Worm (Caenorhabditis elegans) whole organism, L4 larva: ENCODE results near the gene mab-21.
A peak's percentile ranks its signal among the peaks of the same experiment; 100 is the strongest.

Source experiments
- F10B5.3 ChIP-seq: sonication (generic microtip); optimal IDR thresholded peaks from 2 replicates; lab custom pipeline; 2016; ENCODE audit warnings: mild to moderate bottlenecking, missing genetic modification characterization, missing compliant biosample characterization
- F44E2.7 ChIP-seq: fragments of 200-800 bp; sonication (Bioruptor generic); IDR thresholded peaks from 2 replicates; pipeline ENCODE4 v2.1.2; 2022; ENCODE audit warnings: missing genetic modification characterization, missing compliant biosample characterization
- F49E8.2 ChIP-seq: sonication (generic microtip); optimal IDR thresholded peaks from 2 replicates; lab custom pipeline; 2016; ENCODE audit warnings: missing compliant biosample characterization, mild to moderate bottlenecking, missing genetic modification characterization, borderline replicate concordance
- R02D3.7 ChIP-seq: fragments of 150-350 bp; sonication (generic microtip); optimal IDR thresholded peaks from 3 replicates; lab custom pipeline; 2014; ENCODE audit warnings: missing biosample characterization, missing genetic modification characterization
- T20F7.1 ChIP-seq: fragments of 200-800 bp; sonication (Bioruptor generic); optimal IDR thresholded peaks from 2 replicates; lab custom pipeline; 2018; ENCODE audit warnings: mild to moderate bottlenecking, missing genetic modification characterization, missing compliant biosample characterization
- Y48G9A.11 ChIP-seq: fragments of 200-800 bp; sonication (Bioruptor generic); IDR thresholded peaks from 2 replicates; pipeline ENCODE4 v1.3.6; 2022; ENCODE audit warnings: missing genetic modification reagents, missing genetic modification characterization, missing compliant biosample characterization
- Y75B8A.6 ChIP-seq: fragments of 200-800 bp; sonication (Bioruptor generic); IDR thresholded peaks from 2 replicates; pipeline ENCODE4 v1.3.6; 2022; ENCODE audit warnings: missing genetic modification reagents, missing genetic modification characterization, missing compliant biosample characterization
- ZK337.2 ChIP-seq: fragments of 200-800 bp; sonication (Bioruptor generic); IDR thresholded peaks from 2 replicates; pipeline ENCODE4 v1.3.6; 2022; ENCODE audit warnings: missing genetic modification reagents, missing genetic modification characterization, missing compliant biosample characterization
- aha-1 ChIP-seq: fragments of 150-350 bp; peaks from one replicate; lab custom pipeline; 2014; ENCODE audit warnings: missing biosample characterization, missing genetic modification characterization
- ama-1 ChIP-seq: fragments of 150-350 bp; optimal IDR thresholded peaks from 2 replicates; lab custom pipeline; 2014; ENCODE audit warnings: inconsistent platforms, mixed read lengths
- arid-1 ChIP-seq: fragments of 200-800 bp; sonication (Bioruptor generic); conservative IDR thresholded peaks from 2 replicates; pipeline ENCODE4 v1.3.6; 2022; ENCODE audit warnings: missing genetic modification reagents, missing genetic modification characterization, missing compliant biosample characterization
- attf-4 ChIP-seq: sonication (generic microtip); optimal IDR thresholded peaks from 3 replicates; lab custom pipeline; 2017; ENCODE audit warnings: missing biosample characterization, missing genetic modification characterization
- ceh-20 ChIP-seq: fragments of 200-800 bp; sonication (Bioruptor generic); IDR thresholded peaks from 2 replicates; pipeline ENCODE4 v1.3.6; 2022; ENCODE audit warnings: missing genetic modification reagents, missing genetic modification characterization, missing compliant biosample characterization
- ceh-28 ChIP-seq: fragments of 150-350 bp; optimal IDR thresholded peaks from 2 replicates; lab custom pipeline; 2014; ENCODE audit warnings: missing biosample characterization, missing genetic modification reagents, missing genetic modification characterization
- ceh-44 ChIP-seq: fragments of 200-800 bp; sonication (Bioruptor generic); IDR thresholded peaks from 2 replicates; pipeline ENCODE4 v1.3.6; 2022; ENCODE audit warnings: missing genetic modification reagents, missing genetic modification characterization, missing compliant biosample characterization
- ces-1 ChIP-seq: fragments of 150-350 bp; sonication (generic microtip); optimal IDR thresholded peaks from 4 replicates; lab custom pipeline; 2014; ENCODE audit warnings: missing biosample characterization, missing genetic modification reagents, missing genetic modification characterization
- ctbp-1 ChIP-seq: fragments of 200-800 bp; sonication (Bioruptor generic); IDR thresholded peaks from 2 replicates; pipeline ENCODE4 v1.3.6; 2022; ENCODE audit warnings: missing genetic modification reagents, missing genetic modification characterization, missing compliant biosample characterization
- dmd-6 ChIP-seq: fragments of 200-800 bp; sonication (Bioruptor generic); IDR thresholded peaks from 2 replicates; pipeline ENCODE4 v1.3.6; 2022; ENCODE audit warnings: missing genetic modification reagents, missing genetic modification characterization, missing compliant biosample characterization
- dve-1 ChIP-seq: sonication (generic microtip); optimal IDR thresholded peaks from 2 replicates; lab custom pipeline; 2017; ENCODE audit warnings: antibody characterized with exemption, mild to moderate bottlenecking, missing genetic modification characterization, missing compliant biosample characterization; ENCODE audit not compliant: insufficient read depth
- egl-27 ChIP-seq: sonication (generic microtip); optimal IDR thresholded peaks from 3 replicates; lab custom pipeline; 2017; ENCODE audit warnings: missing biosample characterization, missing genetic modification reagents, missing genetic modification characterization
- fos-1 ChIP-seq: fragments of 150-350 bp; optimal IDR thresholded peaks from 2 replicates; lab custom pipeline; 2014; ENCODE audit warnings: missing biosample characterization, missing genetic modification characterization
- hif-1 ChIP-seq, 2 experiments: sonication (generic microtip); optimal IDR thresholded peaks; 2 replicates each; lab custom pipeline; 2016 to 2017; ENCODE audit warnings: missing compliant biosample characterization in 2 of 2, missing genetic modification characterization in 2 of 2, missing genetic modification reagents in 2 of 2, missing genotype in 2 of 2, mild to moderate bottlenecking in 1 of 2
- hlh-11 ChIP-seq: fragments of 200-800 bp; sonication (Bioruptor generic); optimal IDR thresholded peaks from 2 replicates; lab custom pipeline; 2018; ENCODE audit warnings: mild to moderate bottlenecking, missing genetic modification characterization, missing compliant biosample characterization
- lin-1 ChIP-seq: fragments of 200-800 bp; sonication (Bioruptor generic); IDR thresholded peaks from 2 replicates; pipeline ENCODE4 v1.3.6; 2022; ENCODE audit warnings: missing genetic modification reagents, missing genetic modification characterization, missing compliant biosample characterization
- lin-15B ChIP-seq: fragments of 150-350 bp; sonication (generic microtip); optimal IDR thresholded peaks from 3 replicates; lab custom pipeline; 2014; ENCODE audit warnings: missing biosample characterization, missing genetic modification characterization
- lin-38 ChIP-seq: fragments of 200-800 bp; sonication (Bioruptor generic); IDR thresholded peaks from 2 replicates; pipeline ENCODE4 v1.3.6; 2022; ENCODE audit warnings: missing genetic modification reagents, missing genetic modification characterization, missing compliant biosample characterization
- mdl-1 ChIP-seq, 2 experiments: fragments of 150-350 bp in 1 of 2; sonication (generic microtip) in 1 of 2; optimal IDR thresholded peaks; 2 replicates each; lab custom pipeline; 2014 to 2017; ENCODE audit warnings: missing biosample characterization in 2 of 2, missing genetic modification characterization in 2 of 2
- mep-1 ChIP-seq: fragments of 150-350 bp; sonication (generic microtip); optimal IDR thresholded peaks from 3 replicates; lab custom pipeline; 2014; ENCODE audit warnings: missing biosample characterization, missing genetic modification characterization
- mes-2 ChIP-seq: sonication (generic microtip); optimal IDR thresholded peaks from 2 replicates; lab custom pipeline; 2016; ENCODE audit warnings: missing genotype, mild to moderate bottlenecking, missing genetic modification characterization, missing compliant biosample characterization; ENCODE audit not compliant: poor library complexity, severe bottlenecking
- mxl-2 ChIP-seq: fragments of 200-800 bp; sonication (Bioruptor generic); conservative IDR thresholded peaks from 2 replicates; pipeline ENCODE4 v1.3.6; 2022; ENCODE audit warnings: missing genetic modification reagents, missing genetic modification characterization, missing compliant biosample characterization
- mxl-3 ChIP-seq: fragments of 200-800 bp; sonication (Bioruptor generic); optimal IDR thresholded peaks from 2 replicates; lab custom pipeline; 2018; ENCODE audit warnings: mild to moderate bottlenecking, missing genetic modification characterization, missing compliant biosample characterization
- nhr-10 ChIP-seq: fragments of 150-350 bp; optimal IDR thresholded peaks from 2 replicates; lab custom pipeline; 2014; ENCODE audit warnings: missing biosample characterization, missing genetic modification characterization
- nhr-102 ChIP-seq: sonication (generic microtip); optimal IDR thresholded peaks from 2 replicates; lab custom pipeline; 2016; ENCODE audit warnings: mild to moderate bottlenecking, missing genetic modification characterization, moderate library complexity, missing compliant biosample characterization
- nhr-11 ChIP-seq: fragments of 150-350 bp; optimal IDR thresholded peaks from 2 replicates; lab custom pipeline; 2014; ENCODE audit warnings: missing biosample characterization, missing genetic modification characterization
- nhr-25 ChIP-seq: sonication (generic microtip); optimal IDR thresholded peaks from 2 replicates; lab custom pipeline; 2017; ENCODE audit warnings: missing genetic modification characterization, mild to moderate bottlenecking, missing compliant biosample characterization, antibody characterized with exemption, moderate library complexity, borderline replicate concordance; ENCODE audit not compliant: insufficient read depth
- nhr-28 ChIP-seq: fragments of 150-350 bp; optimal IDR thresholded peaks from 2 replicates; lab custom pipeline; 2014; ENCODE audit warnings: missing biosample characterization, missing genetic modification characterization
- nhr-41 ChIP-seq: fragments of 200-800 bp; sonication (Bioruptor generic); IDR thresholded peaks from 2 replicates; pipeline ENCODE4 v1.3.6; 2022; ENCODE audit warnings: missing genetic modification reagents, missing genetic modification characterization, missing compliant biosample characterization
- nhr-42 ChIP-seq: fragments of 200-800 bp; sonication (Bioruptor generic); IDR thresholded peaks from 2 replicates; pipeline ENCODE4 v1.3.6; 2022; ENCODE audit warnings: missing genetic modification characterization, missing compliant biosample characterization
- nhr-6 ChIP-seq: fragments of 150-350 bp; optimal IDR thresholded peaks from 2 replicates; lab custom pipeline; 2014; ENCODE audit warnings: missing biosample characterization, missing genetic modification characterization
- nhr-76 ChIP-seq: fragments of 150-350 bp; optimal IDR thresholded peaks from 2 replicates; lab custom pipeline; 2014; ENCODE audit warnings: missing biosample characterization, missing genetic modification characterization
- pha-4 ChIP-seq, 2 experiments: fragments of 150-350 bp in 1 of 2; fragments of 200-800 bp in 1 of 2; sonication (Bioruptor generic) in 1 of 2; IDR thresholded peaks in 1 of 2; optimal IDR thresholded peaks in 1 of 2; 2 replicates each; pipeline versions ENCODE4 v1.3.6 to Lab custom; 2014 to 2022; ENCODE audit warnings: missing genetic modification characterization in 2 of 2, missing genetic modification reagents in 2 of 2, missing biosample characterization in 1 of 2, missing compliant biosample characterization in 1 of 2
- saeg-2 ChIP-seq: fragments of 200-800 bp; sonication (Bioruptor generic); IDR thresholded peaks from 2 replicates; pipeline ENCODE4 v1.3.6; 2022; ENCODE audit warnings: missing genetic modification reagents, missing genetic modification characterization, missing compliant biosample characterization
- skn-1 ChIP-seq: fragments of 150-350 bp; optimal IDR thresholded peaks from 2 replicates; lab custom pipeline; 2014; ENCODE audit warnings: missing biosample characterization, missing genetic modification characterization
- snpc-1.2 ChIP-seq: fragments of 200-800 bp; sonication (Bioruptor generic); IDR thresholded peaks from 2 replicates; pipeline ENCODE4 v1.3.6; 2022; ENCODE audit warnings: missing genetic modification reagents, missing genetic modification characterization, missing compliant biosample characterization
- spr-1 ChIP-seq: sonication (generic microtip); optimal IDR thresholded peaks from 2 replicates; lab custom pipeline; 2016; ENCODE audit warnings: mild to moderate bottlenecking, missing genetic modification characterization, missing compliant biosample characterization
- unc-130 ChIP-seq: sonication (generic microtip); optimal IDR thresholded peaks from 2 replicates; lab custom pipeline; 2016; ENCODE audit warnings: missing genetic modification reagents, missing genetic modification characterization, missing compliant biosample characterization
- unc-62 ChIP-seq, 3 experiments: fragments of 150-350 bp in 1 of 3; sonication (generic microtip); optimal IDR thresholded peaks in 2 of 3; peaks in 1 of 3; 1 replicate in 1 of 3; 2 replicates in 2 of 3; lab custom pipeline; 2014 to 2017; ENCODE audit warnings: missing biosample characterization in 3 of 3, missing genetic modification characterization in 3 of 3, missing genetic modification reagents in 3 of 3, missing genotype in 1 of 3
- vab-7 ChIP-seq: fragments of 200-800 bp; sonication (Bioruptor generic); IDR thresholded peaks from 2 replicates; pipeline ENCODE4 v1.3.6; 2022; ENCODE audit warnings: missing genetic modification reagents, missing genetic modification characterization, missing compliant biosample characterization
- zag-1 ChIP-seq: fragments of 150-350 bp; optimal IDR thresholded peaks from 2 replicates; lab custom pipeline; 2014; ENCODE audit warnings: missing biosample characterization, missing genetic modification characterization
- ztf-7 ChIP-seq: fragments of 150-350 bp; optimal IDR thresholded peaks from 2 replicates; lab custom pipeline; 2014; ENCODE audit warnings: missing biosample characterization, missing genetic modification characterization

The mab-21 gene

DNA sequence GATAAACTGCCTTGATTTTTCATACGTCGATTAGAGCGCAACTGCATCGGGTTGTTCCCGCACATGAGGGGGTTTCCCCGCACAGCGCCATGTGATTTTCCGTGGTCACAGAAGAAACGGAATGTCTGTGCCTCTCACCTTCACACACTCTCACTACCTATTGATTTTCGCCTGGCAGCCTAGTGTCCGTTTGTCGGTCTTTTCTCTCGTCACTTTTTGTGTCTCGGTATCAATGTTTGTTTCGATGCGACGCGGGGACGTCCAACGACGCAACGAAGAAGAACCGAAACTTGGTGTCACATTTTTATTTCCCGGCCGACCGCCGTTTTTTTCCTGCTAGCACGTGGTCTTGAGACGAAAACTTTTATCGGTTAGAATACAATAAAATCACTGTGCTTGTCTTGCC is 48.8 kb downstream of the mab-21 start (continued):
- no peak for TF ChIP-seq zag-1
- TF ChIP-seq unc-130, result no peak
- no peak for TF ChIP-seq F49E8.2
- peak; percentile 86 for TF ChIP-seq T20F7.1
- peak; percentile 90 for TF ChIP-seq lin-38 (GFP tag; lab: Robert Waterston, UW)
- peak; percentile 13 for TF ChIP-seq ama-1
- peak; percentile 100 for TF ChIP-seq mdl-1 (tag; optimal IDR thresholded peaks at IDR 0.05; lab: Kevin White, UChicago)
- no peak for TF ChIP-seq snpc-1.2 (GFP tag; lab: Robert Waterston, UW)
- TF ChIP-seq ceh-44 (GFP tag; lab: Robert Waterston, UW), result peak; percentile 15; the same call in 1 of the 2 replicates
- TF ChIP-seq ctbp-1 (GFP tag; lab: Robert Waterston, UW), result peak; percentile 78
- peak; percentile 100 for TF ChIP-seq mxl-3 (GFP tag; lab: Kevin White, UChicago)
- TF ChIP-seq Y75B8A.6, result no peak
- peak; percentile 99 for TF ChIP-seq aha-1
- peak; percentile 88 for TF ChIP-seq lin-1 (GFP tag; lab: Robert Waterston, UW)
- TF ChIP-seq F44E2.7, result no peak
- peak; percentile 49 for TF ChIP-seq egl-27
- TF ChIP-seq F10B5.3 (tag; lab: Kevin White, UChicago), result no peak
- peak; percentile 81 for TF ChIP-seq nhr-42 (GFP tag; lab: Robert Waterston, UW)
- no peak for TF ChIP-seq R02D3.7 (tag; lab: Kevin White, UChicago)
- 0 out of 2 replicates have a peak, but pooled peaks have one; percentile 71 for TF ChIP-seq nhr-41
- TF ChIP-seq ceh-20, result peak; percentile 89
- peak; percentile 86 for TF ChIP-seq nhr-10 (tag; lab: Kevin White, UChicago)
- peak; percentile 93 for TF ChIP-seq nhr-6 (tag; lab: Kevin White, UChicago)
- no peak for TF ChIP-seq attf-4
- no peak for TF ChIP-seq lin-15B (tag; lab: Kevin White, UChicago)
- TF ChIP-seq fos-1 (tag; lab: Kevin White, UChicago), result no peak
- TF ChIP-seq saeg-2 (GFP tag; lab: Robert Waterston, UW), result peak; percentile 81
- peak; percentile 99 for TF ChIP-seq dmd-6 (GFP tag; lab: Robert Waterston, UW)
- peak; percentile 81 to 98 for TF ChIP-seq hif-1 (tag; optimal IDR thresholded peaks at IDR 0.05; lab: Kevin White, UChicago)
- peak; percentile 72 for TF ChIP-seq ceh-28 (tag; lab: Kevin White, UChicago)
- TF ChIP-seq nhr-76 (tag; lab: Kevin White, UChicago), result peak; percentile 53
- no peak for TF ChIP-seq skn-1
- no peak for TF ChIP-seq ces-1
- peak; percentile 78 for TF ChIP-seq spr-1 (tag; lab: Kevin White, UChicago)
- peak; percentile 78 for TF ChIP-seq mes-2 (tag; lab: Kevin White, UChicago)
- TF ChIP-seq ZK337.2, result 0 out of 2 replicates have a peak, but pooled peaks have one; percentile 25
- TF ChIP-seq dve-1, result peak; percentile 96
- peak; percentile 96 for TF ChIP-seq nhr-11 (tag; lab: Kevin White, UChicago)
- TF ChIP-seq ztf-7 (tag; lab: Kevin White, UChicago), result peak; percentile 34
- peak; percentile 93 for TF ChIP-seq nhr-102
- TF ChIP-seq mep-1 (tag; lab: Kevin White, UChicago), result peak; percentile 96
- TF ChIP-seq pha-4 (GFP tag; IDR thresholded peaks at IDR 0.05; lab: Robert Waterston, UW), result peak; percentile 75
- peak; percentile 21 for TF ChIP-seq pha-4 (tag; optimal IDR thresholded peaks at IDR 0.05; lab: Kevin White, UChicago)
- peak; percentile 100 for TF ChIP-seq hlh-11
- no peak for TF ChIP-seq Y48G9A.11 (GFP tag; lab: Robert Waterston, UW)
- peak; percentile 76 for TF ChIP-seq mxl-2 (GFP tag; lab: Robert Waterston, UW)
- TF ChIP-seq arid-1, result peak; percentile 15; the same call in 1 of the 2 replicates
- peak in 1 of 2 experiments; percentile 99 for TF ChIP-seq unc-62 (GFP tag; optimal IDR thresholded peaks at IDR 0.05 in 1 of 2; lab: Kevin White, UChicago)
- no peak for TF ChIP-seq unc-62 (tag; optimal IDR thresholded peaks at IDR 0.05; lab: Kevin White, UChicago)
- TF ChIP-seq nhr-25 (tag; lab: Kevin White, UChicago), result peak; percentile 77
- peak; percentile 97 for TF ChIP-seq nhr-28
- TF ChIP-seq vab-7 (GFP tag; lab: Robert Waterston, UW), result peak; percentile 39
